Fruit fly (Drosophila melanogaster) whole organism, prepupa: ENCODE data around the gene CG17996.
A peak's percentile ranks its signal among the peaks of the same experiment; 100 is the strongest.

Experiments
- CG10631 ChIP-seq: fragments of 200-800 bp; sonication (Bioruptor generic); optimal IDR thresholded peaks from 2 replicates; lab custom pipeline; 2016; ENCODE audit warnings: missing biosample characterization, missing genetic modification characterization
- CG11294 ChIP-seq: fragments of 200-800 bp; sonication (Bioruptor generic); IDR thresholded peaks from 2 replicates; pipeline ENCODE4 v1.3.6; 2022; ENCODE audit warnings: missing biosample characterization, missing genetic modification characterization
- CG11762 ChIP-seq: fragments of 200-800 bp; sonication (Bioruptor generic); optimal IDR thresholded peaks from 3 replicates; lab custom pipeline; 2016; ENCODE audit warnings: missing biosample characterization, missing genetic modification characterization; ENCODE audit not compliant: insufficient read depth
- CG32006 ChIP-seq: fragments of 200-800 bp; sonication (Bioruptor generic); optimal IDR thresholded peaks from 3 replicates; lab custom pipeline; 2017; ENCODE audit warnings: missing biosample characterization, mild to moderate bottlenecking, missing genetic modification characterization
- CG3919 ChIP-seq: fragments of 200-800 bp; sonication (Bioruptor generic); optimal IDR thresholded peaks from 3 replicates; lab custom pipeline; 2016; ENCODE audit warnings: missing biosample characterization, missing genetic modification characterization
- CG4318 ChIP-seq: fragments of 200-800 bp; sonication (Bioruptor generic); optimal IDR thresholded peaks from 3 replicates; lab custom pipeline; 2017; ENCODE audit warnings: missing biosample characterization, mild to moderate bottlenecking, missing genetic modification characterization
- CG6163 ChIP-seq: fragments of 200-800 bp; sonication (Bioruptor generic); IDR thresholded peaks from 3 replicates; pipeline ENCODE4 v1.3.6; 2022; ENCODE audit warnings: missing biosample characterization, missing genetic modification characterization
- CG6276 ChIP-seq: fragments of 200-800 bp; sonication (Bioruptor generic); optimal IDR thresholded peaks from 2 replicates; lab custom pipeline; 2017; ENCODE audit warnings: missing biosample characterization, mild to moderate bottlenecking, missing genetic modification characterization
- CG6792 ChIP-seq: fragments of 200-800 bp; sonication (Bioruptor generic); optimal IDR thresholded peaks from 3 replicates; lab custom pipeline; 2016; ENCODE audit warnings: missing biosample characterization, missing genetic modification characterization
- CG6808 ChIP-seq: fragments of 200-800 bp; sonication (Bioruptor generic); optimal IDR thresholded peaks from 3 replicates; lab custom pipeline; 2017; ENCODE audit warnings: missing biosample characterization, missing genetic modification characterization, mild to moderate bottlenecking, moderate library complexity, missing genetic modification reagents
- CG8319 ChIP-seq: fragments of 200-800 bp; sonication (Bioruptor generic); optimal IDR thresholded peaks from 3 replicates; lab custom pipeline; 2016; ENCODE audit warnings: missing biosample characterization, missing genetic modification characterization
- CG9139 ChIP-seq: fragments of 200-800 bp; sonication (Bioruptor generic); optimal IDR thresholded peaks from 3 replicates; lab custom pipeline; 2017; ENCODE audit warnings: missing biosample characterization, mild to moderate bottlenecking, missing genetic modification characterization
- Eip75B ChIP-seq: fragments of 200-800 bp; sonication (Bioruptor generic); optimal IDR thresholded peaks from 3 replicates; lab custom pipeline; 2016; ENCODE audit warnings: missing biosample characterization, missing genetic modification characterization
- Eip78C ChIP-seq: fragments of 200-800 bp; sonication (Bioruptor generic); peaks from one replicate; lab custom pipeline; 2016; ENCODE audit warnings: missing biosample characterization, missing genetic modification characterization
- Ets21C ChIP-seq: fragments of 200-800 bp; sonication (Bioruptor generic); optimal IDR thresholded peaks from 3 replicates; lab custom pipeline; 2016; ENCODE audit warnings: missing biosample characterization, missing genetic modification characterization
- Ets96B ChIP-seq: fragments of 200-800 bp; optimal IDR thresholded peaks from 2 replicates; lab custom pipeline; 2019; ENCODE audit warnings: missing biosample characterization, mild to moderate bottlenecking, missing genetic modification characterization, moderate library complexity
- Gug ChIP-seq: fragments of 200-800 bp; sonication (Bioruptor generic); IDR thresholded peaks from 2 replicates; pipeline ENCODE4 v1.3.6; 2022; ENCODE audit warnings: missing biosample characterization, missing genetic modification characterization
- Hr38 ChIP-seq: sonication (Bioruptor generic); optimal IDR thresholded peaks from 2 replicates; lab custom pipeline; 2016; ENCODE audit warnings: missing biosample characterization, missing genetic modification characterization
- Hr4 ChIP-seq: fragments of 200-800 bp; sonication (Bioruptor generic); optimal IDR thresholded peaks from 3 replicates; lab custom pipeline; 2016; ENCODE audit warnings: missing biosample characterization, missing genetic modification characterization
- Lpt ChIP-seq: fragments of 200-800 bp; sonication (Bioruptor generic); optimal IDR thresholded peaks from 3 replicates; lab custom pipeline; 2016; ENCODE audit warnings: missing biosample characterization, missing genetic modification characterization
- Met ChIP-seq: fragments of 200-800 bp; sonication (Bioruptor generic); optimal IDR thresholded peaks from 3 replicates; lab custom pipeline; 2016; ENCODE audit warnings: missing biosample characterization, missing genetic modification characterization
- OdsH ChIP-seq: fragments of 200-800 bp; sonication (Bioruptor generic); optimal IDR thresholded peaks from 3 replicates; lab custom pipeline; 2016; ENCODE audit warnings: missing biosample characterization, missing genetic modification characterization
- Sox14 ChIP-seq: fragments of 200-800 bp; sonication (Bioruptor generic); optimal IDR thresholded peaks from 3 replicates; lab custom pipeline; 2016; ENCODE audit warnings: missing biosample characterization, missing genetic modification characterization
- achi ChIP-seq: fragments of 200-800 bp; sonication (Bioruptor generic); optimal IDR thresholded peaks from 3 replicates; lab custom pipeline; 2016; ENCODE audit warnings: missing biosample characterization, missing genetic modification characterization
- acj6 ChIP-seq: fragments of 200-800 bp; sonication (Bioruptor generic); optimal IDR thresholded peaks from 3 replicates; lab custom pipeline; 2016; ENCODE audit warnings: missing biosample characterization, missing genetic modification characterization
- dac ChIP-seq: fragments of 200-800 bp; sonication (Bioruptor generic); optimal IDR thresholded peaks from 2 replicates; lab custom pipeline; 2017; ENCODE audit warnings: missing biosample characterization, mild to moderate bottlenecking, missing genetic modification characterization
- dsx ChIP-seq: fragments of 200-800 bp; optimal IDR thresholded peaks from 3 replicates; lab custom pipeline; 2019; ENCODE audit warnings: missing biosample characterization, mild to moderate bottlenecking, missing genetic modification characterization, moderate library complexity; ENCODE audit not compliant: poor library complexity, severe bottlenecking
- eg ChIP-seq: fragments of 200-800 bp; sonication (Bioruptor generic); IDR thresholded peaks from 3 replicates; pipeline ENCODE4 v1.3.6; 2022; ENCODE audit warnings: missing biosample characterization, missing genetic modification characterization
- esn ChIP-seq: fragments of 200-800 bp; sonication (Bioruptor generic); optimal IDR thresholded peaks from 2 replicates; lab custom pipeline; 2016; ENCODE audit warnings: missing biosample characterization, mild to moderate bottlenecking, missing genetic modification characterization, moderate library complexity
- fd59A ChIP-seq: fragments of 200-800 bp; sonication (Bioruptor generic); optimal IDR thresholded peaks from 2 replicates; lab custom pipeline; 2017; ENCODE audit warnings: missing biosample characterization, mild to moderate bottlenecking, missing genetic modification characterization, missing genetic modification reagents
- fd85E ChIP-seq: fragments of 200-800 bp; sonication (Bioruptor generic); optimal IDR thresholded peaks from 3 replicates; lab custom pipeline; 2016; ENCODE audit warnings: missing biosample characterization, missing genetic modification characterization
- fkh ChIP-seq: fragments of 200-800 bp; sonication (Bioruptor generic); optimal IDR thresholded peaks from 3 replicates; lab custom pipeline; 2017; ENCODE audit warnings: missing biosample characterization, mild to moderate bottlenecking, missing genetic modification characterization, moderate library complexity
- net ChIP-seq: fragments of 200-800 bp; sonication (Bioruptor generic); optimal IDR thresholded peaks from 3 replicates; lab custom pipeline; 2016; ENCODE audit warnings: missing biosample characterization, missing genetic modification characterization
- pdm3 ChIP-seq: fragments of 200-800 bp; sonication (Bioruptor generic); optimal IDR thresholded peaks from 3 replicates; lab custom pipeline; 2016; ENCODE audit warnings: missing biosample characterization, missing genetic modification characterization
- salr ChIP-seq, 2 experiments: fragments of 200-800 bp; sonication (Bioruptor generic); optimal IDR thresholded peaks; 3 replicates each; lab custom pipeline; 2016 to 2018; ENCODE audit warnings: missing biosample characterization in 2 of 2, missing genetic modification characterization in 2 of 2, mild to moderate bottlenecking in 1 of 2
- ss ChIP-seq, 2 experiments: fragments of 200-800 bp; sonication (Bioruptor generic); optimal IDR thresholded peaks; 2 replicates in 1 of 2; 3 replicates in 1 of 2; lab custom pipeline; 2017 to 2018; ENCODE audit warnings: mild to moderate bottlenecking in 2 of 2, missing biosample characterization in 2 of 2, missing genetic modification characterization in 2 of 2, moderate library complexity in 1 of 2
- svp ChIP-seq: fragments of 200-800 bp; sonication (Bioruptor generic); peaks from one replicate; lab custom pipeline; 2016; ENCODE audit warnings: missing biosample characterization, missing genetic modification characterization
- topi ChIP-seq: fragments of 200-800 bp; sonication (Bioruptor generic); optimal IDR thresholded peaks from 3 replicates; lab custom pipeline; 2016; ENCODE audit warnings: missing biosample characterization, missing genetic modification characterization
- vri ChIP-seq: fragments of 200-800 bp; sonication (Bioruptor generic); optimal IDR thresholded peaks from 3 replicates; lab custom pipeline; 2016; ENCODE audit warnings: missing biosample characterization, mild to moderate bottlenecking, missing genetic modification characterization

The CG17996 gene

DNA sequence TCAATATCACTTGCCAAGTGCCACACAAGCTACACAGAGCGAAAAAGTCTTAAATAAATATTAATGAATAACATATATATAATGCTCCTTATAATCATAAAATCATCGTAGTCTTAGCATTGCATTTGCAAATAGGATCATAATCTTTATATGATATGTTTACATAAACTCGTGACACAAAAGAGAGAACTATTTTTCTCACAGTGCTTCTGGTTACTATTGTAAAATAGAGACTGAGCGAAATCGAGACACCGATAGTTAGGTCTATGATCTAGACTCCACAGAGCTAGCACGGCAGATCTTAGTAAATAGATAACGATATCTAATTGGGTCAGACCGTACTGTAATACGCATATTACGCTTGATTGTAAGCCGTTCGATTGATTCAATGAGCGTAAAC, 21.1 kb downstream of the CG17996 start (continued):
- TF ChIP-seq acj6 (GFP tag; lab: Kevin White, UChicago) (peak; percentile 16), CG9139 (GFP tag; lab: Kevin White, UChicago) (no peak), Lpt (peak; percentile 59), esn (no peak), CG6792 (GFP tag; lab: Kevin White, UChicago) (no peak), dac (peak; percentile 42), eg (GFP tag; lab: Robert Waterston, UW) (peak; percentile 70), ss (GFP tag; optimal IDR thresholded peaks at IDR 0.05; lab: Kevin White, UChicago) (no peak), CG32006 (GFP tag; lab: Kevin White, UChicago) (peak; percentile 84), fd85E (GFP tag; lab: Kevin White, UChicago) (no peak), CG6808 (GFP tag; lab: Kevin White, UChicago) (no peak), Hr4 (GFP tag; lab: Kevin White, UChicago) (peak; percentile 79), Gug (GFP tag; lab: Robert Waterston, UW) (no peak), vri (GFP tag; lab: Kevin White, UChicago) (no peak), Ets21C (GFP tag; lab: Kevin White, UChicago) (no peak), Hr38 (GFP tag; lab: Kevin White, UChicago) (no peak), Eip75B (GFP tag; lab: Kevin White, UChicago) (no peak), Ets96B (tag; lab: Kevin White, UChicago) (peak; percentile 20), Met (GFP tag; lab: Kevin White, UChicago) (no peak), pdm3 (GFP tag; lab: Kevin White, UChicago) (peak; percentile 27), CG4318 (GFP tag; lab: Kevin White, UChicago) (peak; percentile 78), CG10631 (GFP tag; lab: Kevin White, UChicago) (peak; percentile 48), achi (GFP tag; lab: Kevin White, UChicago) (peak; percentile 63), fkh (no peak), svp (GFP tag; lab: Kevin White, UChicago) (no peak)

DNA sequence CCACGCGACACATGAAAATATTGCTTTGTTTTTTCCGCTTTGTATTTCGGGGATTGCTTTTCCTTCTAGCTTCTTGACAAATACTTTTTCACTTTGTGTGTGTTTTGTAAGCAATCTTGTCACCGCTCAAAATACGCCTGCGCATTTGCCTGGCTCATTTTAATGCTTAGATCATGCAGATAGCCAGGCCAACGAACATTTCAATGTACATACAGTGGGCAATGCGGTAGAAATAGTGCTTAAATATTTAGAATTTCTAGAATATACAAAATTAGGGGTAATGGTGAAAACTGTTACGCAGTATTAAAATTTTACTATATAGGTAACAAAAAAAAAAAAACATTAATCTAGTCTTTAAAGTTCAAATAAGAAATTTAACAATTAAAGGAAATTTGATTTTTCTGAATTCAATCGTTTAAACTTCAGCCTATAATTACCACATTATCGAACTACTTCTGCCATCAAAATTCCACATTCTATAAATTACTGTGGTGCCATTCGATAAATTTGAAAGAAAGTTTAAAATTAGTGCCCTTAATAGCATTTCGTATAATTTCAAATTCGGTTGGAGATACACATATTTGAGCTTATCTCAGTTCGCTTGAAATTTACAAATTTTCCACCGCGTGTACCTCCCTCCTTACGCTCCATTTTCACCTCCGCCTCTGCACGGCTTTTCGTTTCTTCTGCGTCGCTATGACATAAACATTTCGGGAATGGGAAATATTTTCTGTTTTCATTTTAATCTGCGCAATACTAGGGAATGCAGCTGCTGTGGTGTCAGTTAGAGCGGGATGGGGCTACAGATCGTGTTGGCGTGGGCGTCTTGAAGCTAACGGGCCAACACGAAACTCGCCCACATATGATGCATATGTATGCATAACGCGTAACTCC, 23.7 kb downstream of the CG17996 start:
- TF ChIP-seq CG6163 (GFP tag; lab: Robert Waterston, UW): 0 out of 3 replicates have a peak, but pooled peaks have one; percentile 36
- no peak for TF ChIP-seq salr (GFP tag; optimal IDR thresholded peaks at IDR 0.05; lab: Kevin White, UChicago)
- no peak for TF ChIP-seq svp (GFP tag; lab: Kevin White, UChicago)
- TF ChIP-seq Gug (GFP tag; lab: Robert Waterston, UW): no peak
- TF ChIP-seq CG8319 (GFP tag; lab: Kevin White, UChicago): no peak
- no peak for TF ChIP-seq CG6808 (GFP tag; lab: Kevin White, UChicago)
- no peak for TF ChIP-seq OdsH (GFP tag; lab: Kevin White, UChicago)
- TF ChIP-seq fd59A (GFP tag; lab: Kevin White, UChicago): no peak
- no peak for TF ChIP-seq Sox14 (GFP tag; lab: Kevin White, UChicago)
- TF ChIP-seq Eip78C: peak; percentile 56
- TF ChIP-seq pdm3 (GFP tag; lab: Kevin White, UChicago): no peak
- TF ChIP-seq CG11294 (GFP tag; lab: Robert Waterston, UW): no peak
- peak; percentile 47 for TF ChIP-seq Hr4 (GFP tag; lab: Kevin White, UChicago)
- peak; percentile 9 for TF ChIP-seq CG32006 (GFP tag; lab: Kevin White, UChicago)
- no peak for TF ChIP-seq topi (GFP tag; lab: Kevin White, UChicago)
- TF ChIP-seq ss (GFP tag; optimal IDR thresholded peaks at IDR 0.05; lab: Kevin White, UChicago): no peak
- no peak for TF ChIP-seq fd85E (GFP tag; lab: Kevin White, UChicago)
- no peak for TF ChIP-seq CG6792 (GFP tag; lab: Kevin White, UChicago)
- TF ChIP-seq CG6276: no peak
- TF ChIP-seq Ets21C (GFP tag; lab: Kevin White, UChicago): no peak
- TF ChIP-seq CG11762 (GFP tag; lab: Kevin White, UChicago): no peak
- TF ChIP-seq CG3919 (GFP tag; lab: Kevin White, UChicago): no peak
- TF ChIP-seq net (GFP tag; lab: Kevin White, UChicago): no peak
- TF ChIP-seq dsx (GFP tag; lab: Kevin White, UChicago): no peak
